Fruit fly (Drosophila melanogaster) whole organism, embryonic: Measurements from ENCODE around the gene Rh4.

Source experiments
- Ada2b ChIP-seq: fragments of 200-800 bp; sonication (Bioruptor generic); IDR thresholded peaks from 2 replicates; pipeline ENCODE4 v1.3.6; 2022; ENCODE audit warnings: missing biosample characterization, missing genetic modification characterization
- Aef1 ChIP-seq: fragments of 200-800 bp; sonication (Bioruptor generic); IDR thresholded peaks from 3 replicates; pipeline ENCODE4 v1.3.6; 2022; ENCODE audit warnings: missing biosample characterization, missing genetic modification characterization
- B-H1 ChIP-seq: fragments of 200-800 bp; sonication (Bioruptor generic); IDR thresholded peaks from 3 replicates; pipeline ENCODE4 v1.3.6; 2022; ENCODE audit warnings: missing biosample characterization, missing genetic modification characterization
- CG10431 ChIP-seq: fragments of 200-800 bp; sonication (Bioruptor generic); optimal IDR thresholded peaks from 3 replicates; lab custom pipeline; 2018; ENCODE audit warnings: missing biosample characterization, mild to moderate bottlenecking, missing genetic modification characterization
- CG10543 ChIP-seq: fragments of 200-800 bp; sonication (Bioruptor generic); optimal IDR thresholded peaks from 3 replicates; lab custom pipeline; 2017; ENCODE audit warnings: missing biosample characterization, mild to moderate bottlenecking, missing genetic modification characterization, moderate library complexity
- CG1233 ChIP-seq: fragments of 200-800 bp; sonication (Bioruptor generic); optimal IDR thresholded peaks from 4 replicates; lab custom pipeline; 2018; ENCODE audit warnings: missing biosample characterization, mild to moderate bottlenecking, missing genetic modification characterization
- CG13296 ChIP-seq: fragments of 200-800 bp; sonication (Bioruptor generic); optimal IDR thresholded peaks from 3 replicates; lab custom pipeline; 2018; ENCODE audit warnings: missing biosample characterization, mild to moderate bottlenecking, missing genetic modification characterization
- CG15269 ChIP-seq: fragments of 200-800 bp; sonication (Bioruptor generic); optimal IDR thresholded peaks from 2 replicates; lab custom pipeline; 2018; ENCODE audit warnings: missing biosample characterization, mild to moderate bottlenecking, missing genetic modification characterization, moderate library complexity
- CG30020 ChIP-seq: fragments of 200-800 bp; optimal IDR thresholded peaks from 2 replicates; lab custom pipeline; 2019; ENCODE audit warnings: missing biosample characterization, mild to moderate bottlenecking, missing genetic modification characterization, moderate library complexity
- CG30403 ChIP-seq: fragments of 200-800 bp; sonication (Bioruptor generic); optimal IDR thresholded peaks from 3 replicates; lab custom pipeline; 2016; ENCODE audit warnings: missing biosample characterization, missing genetic modification characterization
- CG33557 ChIP-seq: fragments of 200-800 bp; sonication (Bioruptor generic); optimal IDR thresholded peaks from 2 replicates; lab custom pipeline; 2019; ENCODE audit warnings: missing biosample characterization, mild to moderate bottlenecking, missing genetic modification characterization, moderate library complexity
- CG34224 ChIP-seq: fragments of 200-800 bp; sonication (Bioruptor generic); IDR thresholded peaks from 3 replicates; pipeline ENCODE4 v1.3.6; 2022; ENCODE audit warnings: missing biosample characterization, missing genetic modification characterization; ENCODE audit not compliant: partially characterized antibody
- CG4282 ChIP-seq: fragments of 200-800 bp; sonication (Bioruptor generic); optimal IDR thresholded peaks from 2 replicates; lab custom pipeline; 2016; ENCODE audit warnings: missing biosample characterization, missing genetic modification characterization
- CG4360 ChIP-seq: fragments of 200-800 bp; sonication (Bioruptor generic); IDR thresholded peaks from 2 replicates; pipeline ENCODE4 v1.3.6; 2022; ENCODE audit warnings: missing biosample characterization, missing genetic modification characterization
- CG5245 ChIP-seq: fragments of 200-800 bp; sonication (Bioruptor generic); optimal IDR thresholded peaks from 3 replicates; lab custom pipeline; 2016; ENCODE audit warnings: missing biosample characterization, missing genetic modification characterization
- CG7987 ChIP-seq: fragments of 200-800 bp; sonication (Bioruptor generic); optimal IDR thresholded peaks from 2 replicates; lab custom pipeline; 2018; ENCODE audit warnings: missing biosample characterization, mild to moderate bottlenecking, missing genetic modification characterization, moderate library complexity
- CG8478 ChIP-seq: fragments of >200 bp; optimal IDR thresholded peaks from 2 replicates; lab custom pipeline; 2018
- CG9437 ChIP-seq: fragments of 200-800 bp; sonication (Bioruptor generic); optimal IDR thresholded peaks from 2 replicates; lab custom pipeline; 2018; ENCODE audit warnings: missing biosample characterization, mild to moderate bottlenecking, missing genetic modification characterization
- CG9817 ChIP-seq: fragments of 200-800 bp; sonication (Bioruptor generic); optimal IDR thresholded peaks from 2 replicates; lab custom pipeline; 2018; ENCODE audit warnings: missing biosample characterization, mild to moderate bottlenecking, missing genetic modification characterization, moderate library complexity
- Dp ChIP-seq: fragments of 200-800 bp; sonication (Bioruptor generic); optimal IDR thresholded peaks from 2 replicates; lab custom pipeline; 2018; ENCODE audit warnings: missing biosample characterization, mild to moderate bottlenecking, missing genetic modification characterization, moderate library complexity
- Fer3 ChIP-seq: fragments of 200-800 bp; sonication (Bioruptor generic); optimal IDR thresholded peaks from 2 replicates; lab custom pipeline; 2018; ENCODE audit warnings: missing biosample characterization, mild to moderate bottlenecking, missing genetic modification characterization, moderate library complexity
- Gug ChIP-seq: fragments of 200-800 bp; sonication (Bioruptor generic); IDR thresholded peaks from 4 replicates; pipeline ENCODE4 v1.3.6; 2022; ENCODE audit warnings: missing biosample characterization, missing genetic modification characterization
- H15 ChIP-seq: fragments of 200-800 bp; sonication (Bioruptor generic); IDR thresholded peaks from 3 replicates; pipeline ENCODE4 v1.3.6; 2022; ENCODE audit warnings: missing biosample characterization, missing genetic modification characterization
- H2.0 ChIP-seq: fragments of 200-800 bp; sonication (Bioruptor generic); IDR thresholded peaks from 2 replicates; pipeline ENCODE4 v1.3.6; 2022; ENCODE audit warnings: missing biosample characterization, missing genetic modification characterization
- Sin3A ChIP-seq: fragments of >200 bp; optimal IDR thresholded peaks from 2 replicates; lab custom pipeline; 2018
- Six4 ChIP-seq: fragments of 200-800 bp; sonication (Bioruptor generic); optimal IDR thresholded peaks from 2 replicates; lab custom pipeline; 2016; ENCODE audit warnings: missing biosample characterization, missing genetic modification characterization
- ase ChIP-seq: fragments of 200-800 bp; sonication (Bioruptor generic); IDR thresholded peaks from 3 replicates; pipeline ENCODE4 v1.3.6; 2022; ENCODE audit warnings: missing biosample characterization, missing genetic modification characterization
- ato ChIP-seq: fragments of 200-800 bp; sonication (Bioruptor generic); IDR thresholded peaks from 2 replicates; pipeline ENCODE4 v1.3.6; 2022; ENCODE audit warnings: missing biosample characterization, missing genetic modification characterization; ENCODE audit not compliant: partially characterized antibody
- chinmo ChIP-seq: fragments of 200-800 bp; sonication (Bioruptor generic); IDR thresholded peaks from 4 replicates; pipeline ENCODE4 v1.3.6; 2022; ENCODE audit warnings: missing biosample characterization, missing genetic modification characterization; ENCODE audit not compliant: partially characterized antibody
- crol ChIP-seq: fragments of 200-800 bp; sonication (Bioruptor generic); IDR thresholded peaks from 2 replicates; pipeline ENCODE4 v1.3.6; 2022; ENCODE audit warnings: missing biosample characterization, missing genetic modification characterization
- crp ChIP-seq, 2 experiments: fragments of 200-800 bp; sonication (Bioruptor generic); optimal IDR thresholded peaks; 2 replicates in 1 of 2; 3 replicates in 1 of 2; lab custom pipeline; 2017; ENCODE audit warnings: missing biosample characterization in 2 of 2, missing genetic modification characterization in 2 of 2, mild to moderate bottlenecking in 1 of 2, moderate library complexity in 1 of 2
- dan ChIP-seq: fragments of 200-800 bp; sonication (Bioruptor generic); IDR thresholded peaks from 2 replicates; pipeline ENCODE4 v1.3.6; 2022; ENCODE audit warnings: missing biosample characterization, missing genetic modification characterization
- dati ChIP-seq: fragments of 200-800 bp; sonication (Bioruptor generic); IDR thresholded peaks from 2 replicates; pipeline ENCODE4 v1.3.6; 2022; ENCODE audit warnings: missing biosample characterization, missing genetic modification characterization
- dmrt99B ChIP-seq: fragments of 200-800 bp; sonication (Bioruptor generic); optimal IDR thresholded peaks from 2 replicates; lab custom pipeline; 2018; ENCODE audit warnings: missing biosample characterization, mild to moderate bottlenecking, missing genetic modification characterization, moderate library complexity
- dpn ChIP-seq, 2 experiments: fragments of 200-800 bp; sonication (Bioruptor generic); optimal IDR thresholded peaks; 3 replicates each; lab custom pipeline; 2016; ENCODE audit warnings: missing biosample characterization in 2 of 2, missing genetic modification characterization in 2 of 2
- fd96Cb ChIP-seq: fragments of 200-800 bp; sonication (Bioruptor generic); optimal IDR thresholded peaks from 2 replicates; lab custom pipeline; 2018; ENCODE audit warnings: missing biosample characterization, mild to moderate bottlenecking, missing genetic modification characterization, moderate library complexity
- ftz-f1 ChIP-seq: fragments of 200-800 bp; sonication (Bioruptor generic); optimal IDR thresholded peaks from 2 replicates; lab custom pipeline; 2016; ENCODE audit warnings: missing biosample characterization, missing genetic modification characterization
- gcm ChIP-seq: fragments of 200-800 bp; sonication (Bioruptor generic); optimal IDR thresholded peaks from 2 replicates; lab custom pipeline; 2019; ENCODE audit warnings: missing biosample characterization, mild to moderate bottlenecking, missing genetic modification characterization, moderate library complexity
- grau ChIP-seq: fragments of 200-800 bp; optimal IDR thresholded peaks from 3 replicates; lab custom pipeline; 2019; ENCODE audit warnings: missing biosample characterization, mild to moderate bottlenecking, missing genetic modification characterization, moderate library complexity
- gsb-n ChIP-seq: fragments of 200-800 bp; sonication (Bioruptor generic); optimal IDR thresholded peaks from 3 replicates; lab custom pipeline; 2018; ENCODE audit warnings: missing biosample characterization, mild to moderate bottlenecking, missing genetic modification characterization
- ham ChIP-seq: fragments of 200-800 bp; sonication (Bioruptor generic); IDR thresholded peaks from 2 replicates; pipeline ENCODE4 v1.3.6; 2022; ENCODE audit warnings: missing biosample characterization, missing genetic modification characterization
- hth ChIP-seq: fragments of >200 bp; optimal IDR thresholded peaks from 2 replicates; lab custom pipeline; 2017; ENCODE audit warnings: inconsistent platforms
- insv ChIP-seq, 2 experiments: fragments of 200-800 bp; sonication (Bioruptor generic); optimal IDR thresholded peaks; 3 replicates each; lab custom pipeline; 2016 to 2018; ENCODE audit warnings: missing biosample characterization in 2 of 2, missing genetic modification characterization in 2 of 2
- jigr1 ChIP-seq: fragments of 200-800 bp; sonication (Bioruptor generic); IDR thresholded peaks from 3 replicates; pipeline ENCODE4 v1.3.6; 2022; ENCODE audit warnings: missing biosample characterization, missing genetic modification characterization
- lmd ChIP-seq: fragments of 200-800 bp; sonication (Bioruptor generic); IDR thresholded peaks from 2 replicates; pipeline ENCODE4 v1.3.6; 2022; ENCODE audit warnings: missing biosample characterization, missing genetic modification characterization
- lola ChIP-seq, 3 experiments: fragments of >200 bp in 2 of 3; fragments of 200-800 bp in 1 of 3; sonication (Bioruptor generic) in 1 of 3; optimal IDR thresholded peaks; 2 replicates each; lab custom pipeline; 2017 to 2019; ENCODE audit warnings: missing biosample characterization in 3 of 3, missing genetic modification characterization in 3 of 3, mild to moderate bottlenecking in 1 of 3, moderate library complexity in 1 of 3
- otp ChIP-seq: fragments of 200-800 bp; sonication (Bioruptor generic); IDR thresholded peaks from 3 replicates; pipeline ENCODE4, ENCODE4 v1.3.6; 2022; ENCODE audit warnings: missing biosample characterization, missing genetic modification characterization
- repo ChIP-seq: fragments of 200-800 bp; sonication (Bioruptor generic); optimal IDR thresholded peaks from 2 replicates; lab custom pipeline; 2016; ENCODE audit warnings: missing biosample characterization, missing genetic modification characterization
- sna ChIP-seq: fragments of 200-800 bp; sonication (Bioruptor generic); IDR thresholded peaks from 2 replicates; pipeline ENCODE4 v1.3.6; 2022; ENCODE audit warnings: missing biosample characterization, missing genetic modification characterization; ENCODE audit not compliant: partially characterized antibody
- sr ChIP-seq: fragments of 200-800 bp; sonication (Bioruptor generic); IDR thresholded peaks from 3 replicates; pipeline ENCODE4 v1.3.6; 2022; ENCODE audit warnings: missing biosample characterization, missing genetic modification characterization

Gene Rh4

dm6 chr3L:16825195-16825594, 37.1 kb downstream of the Rh4 start (continued):
- TF ChIP-seq CG9437 (GFP tag; lab: Kevin White, UChicago) (peak; percentile 45), CG15269 (peak; percentile 62), CG13296 (GFP tag; lab: Kevin White, UChicago) (peak; percentile 17), CG30020 (tag; lab: Kevin White, UChicago) (no peak), Ada2b (GFP tag; lab: Robert Waterston, UW) (peak; percentile 21; the same call in 1 of the 2 replicates), grau (peak; percentile 56), dati (GFP tag; lab: Robert Waterston, UW) (no peak), dmrt99B (tag; lab: Kevin White, UChicago) (peak; percentile 68), fd96Cb (tag; lab: Kevin White, UChicago) (peak; percentile 7), CG8478 (lab: Kevin White, UChicago) (no peak), lola (GFP tag; optimal IDR thresholded peaks at IDR 0.05; lab: Kevin White, UChicago) (peak in 1 of 3 experiments; percentile 16)

- TF ChIP-seq CG10431 (GFP tag; lab: Kevin White, UChicago) (no peak), crp (GFP tag; optimal IDR thresholded peaks at IDR 0.05; lab: Kevin White, UChicago) (peak in 1 of 2 experiments; percentile 27), gcm (GFP tag; lab: Kevin White, UChicago) (no peak), Dp (GFP tag; lab: Kevin White, UChicago) (no peak), Gug (GFP tag; lab: Robert Waterston, UW) (no peak), H2.0 (GFP tag; lab: Robert Waterston, UW) (no peak), CG1233 (GFP tag; lab: Kevin White, UChicago) (no peak), hth (no peak), ato (GFP tag; lab: Robert Waterston, UW) (no peak), ftz-f1 (GFP tag; lab: Kevin White, UChicago) (peak; percentile 21), H15 (GFP tag; lab: Robert Waterston, UW) (no peak), Six4 (GFP tag; lab: Kevin White, UChicago) (no peak), CG9817 (tag; lab: Kevin White, UChicago) (no peak), CG10543 (no peak), repo (no peak), B-H1 (GFP tag; lab: Robert Waterston, UW) (no peak), Sin3A (no peak), Aef1 (GFP tag; lab: Robert Waterston, UW) (peak; percentile 50), jigr1 (no peak), chinmo (GFP tag; lab: Robert Waterston, UW) (peak; percentile 85; the same call in 1 of the 4 replicates), CG30403 (GFP tag; lab: Kevin White, UChicago) (no peak), insv (GFP tag; optimal IDR thresholded peaks at IDR 0.05; lab: Kevin White, UChicago) (no peak), CG34224 (no peak), dpn (GFP tag; optimal IDR thresholded peaks at IDR 0.05; lab: Kevin White, UChicago) (no peak), Fer3 (tag; lab: Kevin White, UChicago) (no peak), CG4282 (GFP tag; lab: Kevin White, UChicago) (no peak), sr (GFP tag; lab: Robert Waterston, UW) (peak; percentile 50; the same call in 1 of the 3 replicates), otp (GFP tag; lab: Robert Waterston, UW) (0 out of 3 replicates have a peak, but pooled peaks have one; percentile 44), CG4360 (GFP tag; lab: Robert Waterston, UW) (peak; percentile 80), CG9437 (GFP tag; lab: Kevin White, UChicago) (no peak), dan (GFP tag; lab: Robert Waterston, UW) (no peak), CG33557 (no peak), CG7987 (peak; percentile 90), crol (peak; percentile 88), lmd (GFP tag; lab: Robert Waterston, UW) (no peak), ase (GFP tag; lab: Robert Waterston, UW) (peak; percentile 7; the same call in 1 of the 3 replicates), CG5245 (GFP tag; lab: Kevin White, UChicago) (no peak), ham (GFP tag; lab: Robert Waterston, UW) (no peak), gsb-n (tag; lab: Kevin White, UChicago) (no peak), sna (GFP tag; lab: Robert Waterston, UW) (no peak)
Observed at dm6 chr3L:16824725-16825124, 37.6 kb downstream of the Rh4 start.
